Worm (Caenorhabditis elegans) whole organism, late embryonic: ENCODE results near the gene irg-5.
A peak's percentile ranks its signal among the peaks of the same experiment; 100 is the strongest.

ENCODE experiments used
- F13H6.1 ChIP-seq: sonication (generic microtip); optimal IDR thresholded peaks from 2 replicates; lab custom pipeline; 2016; ENCODE audit warnings: missing genetic modification characterization, missing compliant biosample characterization
- Y22D7AL.16 ChIP-seq: sonication (generic microtip); optimal IDR thresholded peaks from 2 replicates; lab custom pipeline; 2016; ENCODE audit warnings: missing genetic modification characterization, missing compliant biosample characterization
- ahr-1 ChIP-seq: sonication (generic microtip); optimal IDR thresholded peaks from 2 replicates; lab custom pipeline; 2016; ENCODE audit warnings: missing genetic modification characterization, missing compliant biosample characterization
- ama-1 ChIP-seq: fragments of 150-350 bp; optimal IDR thresholded peaks from 2 replicates; lab custom pipeline; 2014
- ceh-14 ChIP-seq: sonication (generic microtip); optimal IDR thresholded peaks from 2 replicates; lab custom pipeline; 2016; ENCODE audit warnings: missing genotype, missing genetic modification characterization, missing compliant biosample characterization
- ceh-19 ChIP-seq: fragments of 200-800 bp; sonication (Bioruptor generic); optimal IDR thresholded peaks from 2 replicates; lab custom pipeline; 2018; ENCODE audit warnings: mild to moderate bottlenecking, missing genetic modification characterization, missing compliant biosample characterization
- ceh-2 ChIP-seq: sonication (generic microtip); optimal IDR thresholded peaks from 2 replicates; lab custom pipeline; 2016; ENCODE audit warnings: missing genotype, missing genetic modification characterization, missing compliant biosample characterization
- ceh-24 ChIP-seq: sonication (generic microtip); optimal IDR thresholded peaks from 2 replicates; lab custom pipeline; 2016; ENCODE audit warnings: mild to moderate bottlenecking, missing genetic modification characterization, missing compliant biosample characterization
- ceh-30 ChIP-seq: fragments of 150-350 bp; optimal IDR thresholded peaks from 2 replicates; lab custom pipeline; 2014; ENCODE audit warnings: missing biosample characterization, missing genetic modification characterization
- ceh-31 ChIP-seq: sonication (generic microtip); optimal IDR thresholded peaks from 2 replicates; lab custom pipeline; 2016; ENCODE audit warnings: missing genetic modification characterization, missing compliant biosample characterization
- ceh-34 ChIP-seq: sonication (generic microtip); optimal IDR thresholded peaks from 2 replicates; lab custom pipeline; 2016; ENCODE audit warnings: mild to moderate bottlenecking, missing genetic modification characterization, missing compliant biosample characterization
- ceh-45 ChIP-seq: fragments of 200-800 bp; sonication (Bioruptor generic); IDR thresholded peaks from 2 replicates; pipeline ENCODE4 v1.3.6; 2022; ENCODE audit warnings: missing genetic modification reagents, missing genetic modification characterization, missing compliant biosample characterization
- ceh-6 ChIP-seq: fragments of 200-800 bp; sonication (Bioruptor generic); optimal IDR thresholded peaks from 2 replicates; lab custom pipeline; 2018; ENCODE audit warnings: mild to moderate bottlenecking, missing genetic modification characterization, missing compliant biosample characterization
- dve-1 ChIP-seq: sonication (generic microtip); optimal IDR thresholded peaks from 2 replicates; lab custom pipeline; 2017; ENCODE audit warnings: antibody characterized with exemption, mild to moderate bottlenecking, missing genetic modification characterization, missing compliant biosample characterization
- elt-2 ChIP-seq: sonication (generic microtip); optimal IDR thresholded peaks from 2 replicates; lab custom pipeline; 2016; ENCODE audit warnings: missing genetic modification reagents, missing genetic modification characterization, missing compliant biosample characterization
- elt-4 ChIP-seq: sonication (generic microtip); optimal IDR thresholded peaks from 2 replicates; lab custom pipeline; 2016; ENCODE audit warnings: missing genetic modification characterization, missing compliant biosample characterization
- ets-4 ChIP-seq: sonication (generic microtip); optimal IDR thresholded peaks from 2 replicates; lab custom pipeline; 2016; ENCODE audit warnings: missing genetic modification characterization, missing compliant biosample characterization
- eyg-1 ChIP-seq: sonication (generic microtip); optimal IDR thresholded peaks from 2 replicates; lab custom pipeline; 2016; ENCODE audit warnings: missing genotype, missing genetic modification characterization, missing compliant biosample characterization
- fax-1 ChIP-seq: sonication (generic microtip); optimal IDR thresholded peaks from 2 replicates; lab custom pipeline; 2016; ENCODE audit warnings: missing genotype, missing genetic modification characterization, missing compliant biosample characterization
- fkh-6 ChIP-seq: sonication (generic microtip); optimal IDR thresholded peaks from 2 replicates; lab custom pipeline; 2016; ENCODE audit warnings: missing genetic modification characterization, missing compliant biosample characterization
- gmeb-2 ChIP-seq: sonication (generic microtip); optimal IDR thresholded peaks from 2 replicates; lab custom pipeline; 2016; ENCODE audit warnings: missing genetic modification characterization, inconsistent platforms, missing compliant biosample characterization
- hlh-13 ChIP-seq: fragments of 200-800 bp; sonication (Bioruptor generic); optimal IDR thresholded peaks from 2 replicates; lab custom pipeline; 2018; ENCODE audit warnings: mild to moderate bottlenecking, missing genetic modification characterization, missing compliant biosample characterization
- hlh-30 ChIP-seq: sonication (generic microtip); optimal IDR thresholded peaks from 2 replicates; lab custom pipeline; 2017; ENCODE audit warnings: antibody characterized with exemption, missing genetic modification characterization, missing compliant biosample characterization; ENCODE audit not compliant: insufficient read depth
- hlh-6 ChIP-seq: sonication (generic microtip); optimal IDR thresholded peaks from 2 replicates; lab custom pipeline; 2016; ENCODE audit warnings: missing genotype, missing genetic modification characterization, missing compliant biosample characterization
- hlh-8 ChIP-seq: sonication (generic microtip); optimal IDR thresholded peaks from 2 replicates; lab custom pipeline; 2016; ENCODE audit warnings: missing genotype, missing genetic modification characterization, missing compliant biosample characterization
- lim-6 ChIP-seq: sonication (generic microtip); optimal IDR thresholded peaks from 2 replicates; lab custom pipeline; 2016; ENCODE audit warnings: missing genetic modification characterization, missing compliant biosample characterization
- lin-11 ChIP-seq: fragments of 200-800 bp; sonication (Bioruptor generic); optimal IDR thresholded peaks from 2 replicates; lab custom pipeline; 2018; ENCODE audit warnings: mild to moderate bottlenecking, missing genetic modification characterization, missing compliant biosample characterization
- mec-3 ChIP-seq: sonication (generic microtip); optimal IDR thresholded peaks from 2 replicates; lab custom pipeline; 2016; ENCODE audit warnings: borderline replicate concordance, missing genetic modification characterization, missing compliant biosample characterization
- nhr-11 ChIP-seq: fragments of 150-350 bp; optimal IDR thresholded peaks from 2 replicates; lab custom pipeline; 2014; ENCODE audit warnings: missing biosample characterization, missing genetic modification characterization
- nhr-232 ChIP-seq: sonication (generic microtip); optimal IDR thresholded peaks from 2 replicates; lab custom pipeline; 2016; ENCODE audit warnings: missing genetic modification characterization, missing compliant biosample characterization
- npax-4 ChIP-seq: sonication (generic microtip); optimal IDR thresholded peaks from 2 replicates; lab custom pipeline; 2016; ENCODE audit warnings: missing genetic modification characterization, missing compliant biosample characterization
- odd-2 ChIP-seq: sonication (generic microtip); optimal IDR thresholded peaks from 2 replicates; lab custom pipeline; 2017; ENCODE audit warnings: antibody characterized with exemption, mild to moderate bottlenecking, missing genetic modification characterization, missing compliant biosample characterization
- pag-3 ChIP-seq: sonication (generic microtip); optimal IDR thresholded peaks from 2 replicates; lab custom pipeline; 2016; ENCODE audit warnings: missing compliant biosample characterization, missing genetic modification characterization, borderline replicate concordance
- pat-9 ChIP-seq: fragments of 200-800 bp; sonication (Bioruptor generic); optimal IDR thresholded peaks from 2 replicates; lab custom pipeline; 2018; ENCODE audit warnings: mild to moderate bottlenecking, missing genetic modification characterization, moderate library complexity, missing compliant biosample characterization
- pax-1 ChIP-seq: fragments of 150-350 bp; optimal IDR thresholded peaks from 2 replicates; lab custom pipeline; 2014; ENCODE audit warnings: missing biosample characterization, missing genetic modification characterization
- pha-2 ChIP-seq: sonication (generic microtip); optimal IDR thresholded peaks from 2 replicates; lab custom pipeline; 2017; ENCODE audit warnings: mild to moderate bottlenecking, missing genetic modification characterization, missing compliant biosample characterization
- sdc-2 ChIP-seq: sonication (generic microtip); optimal IDR thresholded peaks from 2 replicates; lab custom pipeline; 2016; ENCODE audit warnings: missing genotype, missing genetic modification characterization, missing compliant biosample characterization
- syd-9 ChIP-seq: sonication (generic microtip); optimal IDR thresholded peaks from 2 replicates; lab custom pipeline; 2016; ENCODE audit warnings: mild to moderate bottlenecking, missing genetic modification characterization, moderate library complexity, missing compliant biosample characterization
- tbx-2 ChIP-seq: sonication (generic microtip); optimal IDR thresholded peaks from 2 replicates; lab custom pipeline; 2016; ENCODE audit warnings: missing genetic modification characterization, missing compliant biosample characterization
- tbx-7 ChIP-seq: sonication (generic microtip); optimal IDR thresholded peaks from 2 replicates; lab custom pipeline; 2016; ENCODE audit warnings: missing genotype, missing genetic modification characterization, missing compliant biosample characterization
- ttx-3 ChIP-seq: sonication (generic microtip); optimal IDR thresholded peaks from 2 replicates; lab custom pipeline; 2016; ENCODE audit warnings: missing genetic modification reagents, missing genetic modification characterization, missing compliant biosample characterization
- unc-42 ChIP-seq: sonication (generic microtip); optimal IDR thresholded peaks from 2 replicates; lab custom pipeline; 2016; ENCODE audit warnings: missing genotype, missing genetic modification characterization, missing compliant biosample characterization
- zip-5 ChIP-seq: sonication (generic microtip); optimal IDR thresholded peaks from 2 replicates; lab custom pipeline; 2016; ENCODE audit warnings: missing genetic modification characterization, missing compliant biosample characterization
- ztf-16 ChIP-seq: sonication (generic microtip); optimal IDR thresholded peaks from 2 replicates; lab custom pipeline; 2017; ENCODE audit warnings: missing genetic modification characterization, missing compliant biosample characterization

Gene irg-5

ce11 chrV:13715223-13715686, 23.0 kb downstream of the irg-5 start, which contains the start of gene zipt-9 (continued):
- TF ChIP-seq gmeb-2 (tag; lab: Kevin White, UChicago) (no peak), lin-11 (tag; lab: Kevin White, UChicago) (no peak), ceh-6 (GFP tag; lab: Kevin White, UChicago) (peak; percentile 24), pax-1 (tag; lab: Kevin White, UChicago) (no peak), ztf-16 (peak; percentile 62), F13H6.1 (tag; lab: Kevin White, UChicago) (peak; percentile 87), ceh-31 (tag; lab: Kevin White, UChicago) (peak; percentile 99), fkh-6 (tag; lab: Kevin White, UChicago) (peak; percentile 72), Y22D7AL.16 (no peak), lim-6 (tag; lab: Kevin White, UChicago) (peak; percentile 87), tbx-7 (peak; percentile 95), eyg-1 (no peak), ahr-1 (tag; lab: Kevin White, UChicago) (peak; percentile 79), pag-3 (tag; lab: Kevin White, UChicago) (peak; percentile 61), syd-9 (tag; lab: Kevin White, UChicago) (peak; percentile 39), sdc-2 (tag; lab: Kevin White, UChicago) (peak; percentile 51), zip-5 (tag; lab: Kevin White, UChicago) (peak; percentile 91), ceh-30 (tag; lab: Kevin White, UChicago) (no peak), hlh-30 (tag; lab: Kevin White, UChicago) (no peak), ceh-45 (GFP tag; lab: Robert Waterston, UW) (no peak), mec-3 (tag; lab: Kevin White, UChicago) (peak; percentile 88), ceh-24 (tag; lab: Kevin White, UChicago) (no peak), ceh-14 (tag; lab: Kevin White, UChicago) (peak; percentile 96), npax-4 (tag; lab: Kevin White, UChicago) (no peak), odd-2 (tag; lab: Kevin White, UChicago) (no peak), ceh-2 (peak; percentile 94), tbx-2 (tag; lab: Kevin White, UChicago) (peak; percentile 98), fax-1 (tag; lab: Kevin White, UChicago) (peak; percentile 90), hlh-8 (tag; lab: Kevin White, UChicago) (peak; percentile 90), elt-2 (tag; lab: Kevin White, UChicago) (peak; percentile 85), ceh-34 (tag; lab: Kevin White, UChicago) (peak; percentile 89), hlh-13 (GFP tag; lab: Kevin White, UChicago) (no peak), ama-1 (no peak), pha-2 (tag; lab: Kevin White, UChicago) (peak; percentile 41), nhr-11 (no peak), hlh-6 (tag; lab: Kevin White, UChicago) (peak; percentile 41), nhr-232 (tag; lab: Kevin White, UChicago) (no peak), ceh-19 (peak; percentile 22), pat-9 (no peak), unc-42 (peak; percentile 98), dve-1 (tag; lab: Kevin White, UChicago) (no peak), ets-4 (tag; lab: Kevin White, UChicago) (peak; percentile 95), ttx-3 (tag; lab: Kevin White, UChicago) (peak; percentile 5), elt-4 (tag; lab: Kevin White, UChicago) (no peak)

DNA sequence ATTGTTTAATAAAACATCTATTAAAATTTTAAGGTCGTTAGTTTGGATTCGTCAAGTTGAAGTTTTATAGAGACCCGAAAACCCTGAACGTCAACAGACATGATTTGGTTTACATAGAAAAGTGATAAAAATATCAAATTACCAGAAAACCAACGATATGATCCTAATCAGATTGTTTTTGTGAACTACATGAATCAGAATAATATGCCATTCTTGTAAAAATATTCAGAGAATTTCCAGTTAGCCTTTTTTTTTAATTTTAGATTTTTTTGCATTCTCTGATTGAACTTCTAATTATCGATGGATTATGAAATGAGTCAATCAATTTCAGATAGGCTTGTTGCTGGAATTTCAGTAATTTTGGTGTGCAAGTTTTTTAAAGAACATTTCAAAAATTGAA, 27.2 kb downstream of the irg-5 start, which contains the start of gene srx-96:
Gene srx-96, plus strand, starts transcription at position 301 of the 400 bp plus-strand sequence.
- no peak for TF ChIP-seq pha-2 (tag; lab: Kevin White, UChicago)
- no peak for TF ChIP-seq lin-11 (tag; lab: Kevin White, UChicago)
- TF ChIP-seq, all 69 proteins: peak for 0
